Worm (Caenorhabditis elegans) whole organism, midembryonic: ENCODE measurements around the gene wht-6.

ENCODE experiments used
- T22C8.4 ChIP-seq: fragments of 200-800 bp; sonication (Bioruptor generic); IDR thresholded peaks from 2 replicates; pipeline ENCODE4 v1.3.6; 2022; ENCODE audit warnings: missing genetic modification characterization, missing compliant biosample characterization
- cog-1 ChIP-seq: sonication (generic microtip); optimal IDR thresholded peaks from 2 replicates; lab custom pipeline; 2016; ENCODE audit warnings: missing genetic modification characterization, missing compliant biosample characterization
- flt-1 ChIP-seq: fragments of 200-800 bp; sonication (Bioruptor generic); IDR thresholded peaks from 2 replicates; pipeline ENCODE4 v1.3.6; 2022; ENCODE audit warnings: missing genetic modification characterization, missing compliant biosample characterization
- klf-2 ChIP-seq: fragments of 200-800 bp; sonication (Bioruptor generic); conservative IDR thresholded peaks from 2 replicates; pipeline ENCODE4 v1.3.6; 2022; ENCODE audit warnings: missing genetic modification reagents, missing genetic modification characterization, missing compliant biosample characterization
- med-1 ChIP-seq: sonication (generic microtip); optimal IDR thresholded peaks from 2 replicates; lab custom pipeline; 2017; ENCODE audit warnings: missing genetic modification characterization, mild to moderate bottlenecking, missing compliant biosample characterization, antibody characterized with exemption, missing genetic modification reagents; ENCODE audit not compliant: insufficient read depth
- ref-1 ChIP-seq: fragments of 200-800 bp; sonication (Bioruptor generic); conservative IDR thresholded peaks from 2 replicates; pipeline ENCODE4 v1.3.6; 2022; ENCODE audit warnings: missing genetic modification reagents, missing genetic modification characterization, missing compliant biosample characterization
- tab-1 ChIP-seq: fragments of 200-800 bp; sonication (Bioruptor generic); IDR thresholded peaks from 2 replicates; pipeline ENCODE4 v1.3.6; 2022; ENCODE audit warnings: missing genetic modification characterization, missing compliant biosample characterization
- ztf-23 ChIP-seq: fragments of 200-800 bp; sonication (Bioruptor generic); IDR thresholded peaks from 2 replicates; pipeline ENCODE4 v1.3.6; 2022; ENCODE audit warnings: missing genetic modification reagents, missing genetic modification characterization, missing compliant biosample characterization
- ztf-29 ChIP-seq: fragments of 200-800 bp; sonication (Bioruptor generic); IDR thresholded peaks from 2 replicates; pipeline ENCODE4 v1.3.6; 2022; ENCODE audit warnings: missing genetic modification reagents, missing genetic modification characterization, missing compliant biosample characterization

Gene wht-6

ce11 chrIII:6514673-6515072, 43.1 kb downstream of the wht-6 start, which contains the start of gene acr-5:
acr-5 (minus strand) TSS chrIII:6514773.
- TF ChIP-seq ref-1 (GFP tag; lab: Robert Waterston, UW) = no peak
- TF ChIP-seq flt-1 (GFP tag; lab: Robert Waterston, UW) = no peak
- no peak for TF ChIP-seq tab-1 (GFP tag; lab: Robert Waterston, UW)
- TF ChIP-seq klf-2 (GFP tag; lab: Robert Waterston, UW) = no peak
- TF ChIP-seq T22C8.4 = no peak
- no peak for TF ChIP-seq cog-1 (tag; lab: Kevin White, UChicago)
- no peak for TF ChIP-seq ztf-29 (GFP tag; lab: Robert Waterston, UW)
- TF ChIP-seq med-1 (GFP tag; lab: Kevin White, UChicago) = no peak
- no peak for TF ChIP-seq ztf-23 (GFP tag; lab: Robert Waterston, UW)

- TF ChIP-seq klf-2 (GFP tag; lab: Robert Waterston, UW) (no peak), ref-1 (GFP tag; lab: Robert Waterston, UW) (no peak), flt-1 (GFP tag; lab: Robert Waterston, UW) (no peak), med-1 (GFP tag; lab: Kevin White, UChicago) (no peak)
These were observed 48.4 kb downstream of the wht-6 start, which contains the start of gene C09E7.10 for ce11 chrIII:6519949-6520348. C09E7.10 (minus strand) TSS chrIII:6520049.
